Worm (Caenorhabditis elegans): ENCODE measurements around the gene col-166.

ce11 chrX:6251947-6252617, 27.7 kb upstream of the col-166 start:
- TF ChIP-seq pha-4 (tag; optimal IDR thresholded peaks at IDR 0.05) = no peak
- no peak for TF ChIP-seq nhr-237 (tag; optimal IDR thresholded peaks at IDR 0.05)
- no peak for TF ChIP-seq nhr-28 (tag; optimal IDR thresholded peaks at IDR 0.05)
- no peak for TF ChIP-seq unc-62 (GFP tag; optimal IDR thresholded peaks at IDR 0.05)
- TF ChIP-seq nhr-12 (tag; optimal IDR thresholded peaks at IDR 0.05) = no peak
- TF ChIP-seq blmp-1 (tag; optimal IDR thresholded peaks at IDR 0.05) = no peak
- no peak for TF ChIP-seq flh-1 (GFP tag; optimal IDR thresholded peaks at IDR 0.05)
- TF ChIP-seq elt-1 (tag; optimal IDR thresholded peaks at IDR 0.05; ENCODE audit: borderline replicate concordance, insufficient read depth) = no peak
- no peak for TF ChIP-seq unc-39 (tag; optimal IDR thresholded peaks at IDR 0.05)
- TF ChIP-seq zip-8 (tag; optimal IDR thresholded peaks at IDR 0.05) = no peak

All from whole organism, mixed stage, embryonic.